Fruit fly (Drosophila melanogaster) whole organism, wandering third instar larva: Measurements from ENCODE around the gene CG17570.

Source experiments
- Abd-B ChIP-seq: fragments of >200 bp; optimal IDR thresholded peaks from 2 replicates; lab custom pipeline; 2017; ENCODE audit warnings: missing biosample characterization, missing genetic modification characterization
- CG32264 ChIP-seq: fragments of 200-800 bp; sonication (Bioruptor generic); optimal IDR thresholded peaks from 2 replicates; lab custom pipeline; 2016; ENCODE audit warnings: missing biosample characterization, missing genetic modification characterization
- CG9705 ChIP-seq: fragments of 200-800 bp; sonication (Bioruptor generic); optimal IDR thresholded peaks from 2 replicates; lab custom pipeline; 2018; ENCODE audit warnings: missing biosample characterization, mild to moderate bottlenecking, missing genetic modification characterization
- CrebA ChIP-seq: fragments of 200-800 bp; sonication (Bioruptor generic); optimal IDR thresholded peaks from 2 replicates; lab custom pipeline; 2016; ENCODE audit warnings: missing biosample characterization, mild to moderate bottlenecking, missing genetic modification characterization, borderline replicate concordance
- Dfd ChIP-seq: fragments of >200 bp; optimal IDR thresholded peaks from 2 replicates; lab custom pipeline; 2017; ENCODE audit warnings: missing biosample characterization, missing genetic modification characterization
- Dif ChIP-seq: fragments of 200-275, 200-300 bp; sonication (Bioruptor generic); optimal IDR thresholded peaks from 2 replicates; lab custom pipeline; 2018; ENCODE audit warnings: missing biosample characterization, missing genetic modification characterization; ENCODE audit not compliant: partially characterized antibody
- GATAd ChIP-seq: sonication (Bioruptor generic); optimal IDR thresholded peaks from 2 replicates; lab custom pipeline; 2016; ENCODE audit warnings: missing biosample characterization, missing genetic modification characterization
- HLH106 ChIP-seq: fragments of 200-800 bp; optimal IDR thresholded peaks from 3 replicates; lab custom pipeline; 2019; ENCODE audit warnings: missing biosample characterization, mild to moderate bottlenecking, missing genetic modification characterization, moderate library complexity
- Hnf4 ChIP-seq: fragments of 200-800 bp; sonication (Bioruptor generic); optimal IDR thresholded peaks from 2 replicates; lab custom pipeline; 2016; ENCODE audit warnings: missing biosample characterization, mild to moderate bottlenecking, missing genetic modification characterization
- Hr78 ChIP-seq: fragments of >200 bp; optimal IDR thresholded peaks from 2 replicates; lab custom pipeline; 2017; ENCODE audit warnings: missing biosample characterization, missing genetic modification characterization
- Hr83 ChIP-seq: fragments of 200-300 bp; sonication (Bioruptor generic); optimal IDR thresholded peaks from 2 replicates; lab custom pipeline; 2016; ENCODE audit warnings: missing biosample characterization, mild to moderate bottlenecking, missing genetic modification characterization, moderate library complexity; ENCODE audit not compliant: poor library complexity, severe bottlenecking
- Jra ChIP-seq: sonication (Bioruptor generic); optimal IDR thresholded peaks from 2 replicates; lab custom pipeline; 2016; ENCODE audit warnings: missing biosample characterization, missing genetic modification characterization
- Mio ChIP-seq: sonication (Bioruptor generic); optimal IDR thresholded peaks from 2 replicates; lab custom pipeline; 2016; ENCODE audit warnings: missing biosample characterization, missing genetic modification characterization
- Myc ChIP-seq: fragments of >200 bp; optimal IDR thresholded peaks from 2 replicates; lab custom pipeline; 2017
- N ChIP-seq: fragments of >200 bp; optimal IDR thresholded peaks from 2 replicates; lab custom pipeline; 2018; ENCODE audit warnings: missing biosample characterization, missing external identifiers, missing genetic modification characterization
- OdsH ChIP-seq: fragments of 200-800 bp; sonication (Bioruptor generic); optimal IDR thresholded peaks from 2 replicates; lab custom pipeline; 2016; ENCODE audit warnings: missing biosample characterization, mild to moderate bottlenecking, missing genetic modification characterization
- Rel ChIP-seq, 2 experiments: fragments of 200-800 bp; sonication (Bioruptor generic) in 1 of 2; optimal IDR thresholded peaks; 2 replicates in 1 of 2; 3 replicates in 1 of 2; lab custom pipeline; 2016 to 2019; ENCODE audit warnings: mild to moderate bottlenecking in 2 of 2, missing biosample characterization in 2 of 2, missing genetic modification characterization in 2 of 2, moderate library complexity in 1 of 2
- Sp1 ChIP-seq: fragments of 200-800 bp; sonication (Bioruptor generic); optimal IDR thresholded peaks from 3 replicates; lab custom pipeline; 2019; ENCODE audit warnings: missing biosample characterization, mild to moderate bottlenecking, missing genetic modification characterization, moderate library complexity
- Vsx2 ChIP-seq: fragments of 200-300, 225-300 bp; sonication (Bioruptor generic); optimal IDR thresholded peaks from 2 replicates; lab custom pipeline; 2018; ENCODE audit warnings: missing biosample characterization, missing genetic modification characterization; ENCODE audit not compliant: partially characterized antibody
- br ChIP-seq: fragments of 200-800 bp; sonication (Bioruptor generic); optimal IDR thresholded peaks from 2 replicates; lab custom pipeline; 2016; ENCODE audit warnings: missing biosample characterization, missing genetic modification characterization
- brk ChIP-seq: fragments of 200-800 bp; sonication (Bioruptor generic); optimal IDR thresholded peaks from 2 replicates; lab custom pipeline; 2016; ENCODE audit warnings: missing biosample characterization, mild to moderate bottlenecking, missing genetic modification characterization
- dl ChIP-seq, 2 experiments: fragments of 175-275, 200-275 bp in 1 of 2; fragments of 200-275 bp in 1 of 2; sonication (Bioruptor generic); optimal IDR thresholded peaks; lab custom pipeline; 2018; ENCODE audit warnings: mild to moderate bottlenecking in 2 of 2, missing biosample characterization in 2 of 2, missing genetic modification characterization in 2 of 2, moderate library complexity in 2 of 2; ENCODE audit not compliant: partially characterized antibody in 2 of 2, insufficient read depth in 1 of 2
- dmrt93B ChIP-seq: fragments of 200-800 bp; sonication (Bioruptor generic); optimal IDR thresholded peaks from 2 replicates; lab custom pipeline; 2018; ENCODE audit warnings: missing biosample characterization, mild to moderate bottlenecking, missing genetic modification characterization
- dsf ChIP-seq: sonication (Bioruptor generic); optimal IDR thresholded peaks from 2 replicates; lab custom pipeline; 2016; ENCODE audit warnings: missing biosample characterization, missing genetic modification characterization, borderline replicate concordance
- ey ChIP-seq: fragments of 200-800 bp; sonication (Bioruptor generic); optimal IDR thresholded peaks from 2 replicates; lab custom pipeline; 2016; ENCODE audit warnings: missing biosample characterization, missing genetic modification characterization
- foxo ChIP-seq, 2 experiments: fragments of 200-800 bp; sonication (Bioruptor generic); optimal IDR thresholded peaks; 2 replicates in 1 of 2; 3 replicates in 1 of 2; lab custom pipeline; 2016 to 2017; ENCODE audit warnings: missing biosample characterization in 2 of 2, missing genetic modification characterization in 2 of 2
- fru ChIP-seq: fragments of 200-800 bp; sonication (Bioruptor generic); optimal IDR thresholded peaks from 3 replicates; lab custom pipeline; 2016; ENCODE audit warnings: missing biosample characterization, mild to moderate bottlenecking, missing genetic modification characterization
- h ChIP-seq: fragments of 200-800 bp; sonication (Bioruptor generic); optimal IDR thresholded peaks from 3 replicates; lab custom pipeline; 2016; ENCODE audit warnings: missing biosample characterization, mild to moderate bottlenecking, missing genetic modification characterization
- jim ChIP-seq: fragments of 175-275, 200-325 bp; sonication (Bioruptor generic); optimal IDR thresholded peaks from 2 replicates; lab custom pipeline; 2016; ENCODE audit warnings: missing biosample characterization, mild to moderate bottlenecking, missing genetic modification characterization
- lola ChIP-seq: fragments of >200 bp; optimal IDR thresholded peaks from 2 replicates; lab custom pipeline; 2017; ENCODE audit warnings: missing biosample characterization, missing genetic modification characterization
- pan ChIP-seq: fragments of >200 bp; optimal IDR thresholded peaks from 2 replicates; lab custom pipeline; 2017
- psq ChIP-seq: fragments of 200-800 bp; sonication (Bioruptor generic); optimal IDR thresholded peaks from 3 replicates; lab custom pipeline; 2017; ENCODE audit warnings: missing biosample characterization, mild to moderate bottlenecking, missing genetic modification characterization, moderate library complexity
- rgr ChIP-seq: fragments of 200-800 bp; sonication (Bioruptor generic); optimal IDR thresholded peaks from 3 replicates; lab custom pipeline; 2016; ENCODE audit warnings: missing biosample characterization, mild to moderate bottlenecking, missing genetic modification characterization
- sage ChIP-seq: fragments of 200-800 bp; sonication (Bioruptor generic); optimal IDR thresholded peaks from 2 replicates; lab custom pipeline; 2016; ENCODE audit warnings: missing biosample characterization, mild to moderate bottlenecking, missing genetic modification characterization
- sv ChIP-seq: fragments of 200-800 bp; sonication (Bioruptor generic); optimal IDR thresholded peaks from 3 replicates; lab custom pipeline; 2016; ENCODE audit warnings: missing biosample characterization, missing genetic modification characterization
- tai ChIP-seq: sonication (Bioruptor generic); optimal IDR thresholded peaks from 2 replicates; lab custom pipeline; 2016; ENCODE audit warnings: missing biosample characterization, missing genetic modification characterization
- usp ChIP-seq: fragments of >200 bp; optimal IDR thresholded peaks from 2 replicates; lab custom pipeline; 2017; ENCODE audit warnings: missing biosample characterization, missing genetic modification characterization
- woc ChIP-seq: sonication (Bioruptor generic); optimal IDR thresholded peaks from 2 replicates; lab custom pipeline; 2016; ENCODE audit warnings: missing biosample characterization, mild to moderate bottlenecking, missing genetic modification characterization

Gene CG17570

dm6 chr2L:20293940-20294339, 29.7 kb upstream of the CG17570 start:
- TF ChIP-seq br (GFP tag; lab: Kevin White, UChicago) (no peak), Myc (peak; percentile 10)

dm6 chr2L:20290665-20291064, 26.4 kb upstream of the CG17570 start:
- TF ChIP-seq Myc (peak; percentile 59), N (GFP tag; lab: Kevin White, UChicago) (peak; percentile 71), Abd-B (GFP tag; lab: Kevin White, UChicago) (peak; percentile 1), sage (GFP tag; lab: Kevin White, UChicago) (no peak), ey (GFP tag; lab: Kevin White, UChicago) (no peak)

- TF ChIP-seq lola (GFP tag; lab: Kevin White, UChicago) (no peak), Hr83 (GFP tag; lab: Kevin White, UChicago) (no peak), Rel (GFP tag; optimal IDR thresholded peaks at IDR 0.05; lab: Kevin White, UChicago) (no peak), Rel (tag; optimal IDR thresholded peaks at IDR 0.05; lab: Kevin White, UChicago) (no peak), psq (GFP tag; lab: Kevin White, UChicago) (no peak), CrebA (GFP tag; lab: Kevin White, UChicago) (no peak), fru (no peak), GATAd (GFP tag; lab: Kevin White, UChicago) (no peak), br (GFP tag; lab: Kevin White, UChicago) (peak; percentile 48), Jra (no peak), pan (no peak), Sp1 (GFP tag; lab: Kevin White, UChicago) (peak; percentile 52), dsf (GFP tag; lab: Kevin White, UChicago) (no peak), ey (GFP tag; lab: Kevin White, UChicago) (no peak), Dif (GFP tag; lab: Kevin White, UChicago) (no peak), rgr (peak; percentile 69), foxo (GFP tag; optimal IDR thresholded peaks at IDR 0.05; lab: Kevin White, UChicago) (peak in 1 of 2 experiments; percentile 21), HLH106 (tag; lab: Kevin White, UChicago) (peak; percentile 37), sv (no peak), Dfd (GFP tag; lab: Kevin White, UChicago) (no peak), woc (GFP tag; lab: Kevin White, UChicago) (no peak), Myc (no peak), tai (GFP tag; lab: Kevin White, UChicago) (peak; percentile 36), brk (GFP tag; lab: Kevin White, UChicago) (no peak), dl (GFP tag; optimal IDR thresholded peaks at IDR 0.05; lab: Kevin White, UChicago; ENCODE audit: insufficient read depth in 1 of 2, partially characterized antibody in 2 of 2) (no peak), CG9705 (GFP tag; lab: Kevin White, UChicago) (peak; percentile 56), CG32264 (GFP tag; lab: Kevin White, UChicago) (no peak), Abd-B (GFP tag; lab: Kevin White, UChicago) (no peak), h (GFP tag; lab: Kevin White, UChicago) (no peak), sage (GFP tag; lab: Kevin White, UChicago) (no peak), Vsx2 (GFP tag; lab: Kevin White, UChicago) (no peak), dmrt93B (GFP tag; lab: Kevin White, UChicago) (peak; percentile 29), Mio (peak; percentile 1), Hr78 (GFP tag; lab: Kevin White, UChicago) (no peak)
Measured at dm6 chr2L:20287189-20287588, 23.0 kb upstream of the CG17570 start.

- TF ChIP-seq psq (GFP tag; lab: Kevin White, UChicago) (peak; percentile 22), sv (peak; percentile 60), dmrt93B (GFP tag; lab: Kevin White, UChicago) (peak; percentile 12), Sp1 (GFP tag; lab: Kevin White, UChicago) (peak; percentile 25), Jra (no peak), Dif (GFP tag; lab: Kevin White, UChicago) (no peak), jim (GFP tag; lab: Kevin White, UChicago) (no peak), rgr (peak; percentile 5), h (GFP tag; lab: Kevin White, UChicago) (peak; percentile 66), ey (GFP tag; lab: Kevin White, UChicago) (peak; percentile 42), lola (GFP tag; lab: Kevin White, UChicago) (no peak), Vsx2 (GFP tag; lab: Kevin White, UChicago) (no peak), Mio (no peak), OdsH (peak; percentile 64), Hr83 (GFP tag; lab: Kevin White, UChicago) (no peak), tai (GFP tag; lab: Kevin White, UChicago) (no peak), CG32264 (GFP tag; lab: Kevin White, UChicago) (no peak), dsf (GFP tag; lab: Kevin White, UChicago) (no peak), Dfd (GFP tag; lab: Kevin White, UChicago) (no peak), GATAd (GFP tag; lab: Kevin White, UChicago) (no peak), usp (GFP tag; lab: Kevin White, UChicago) (no peak), CG9705 (GFP tag; lab: Kevin White, UChicago) (no peak), fru (peak; percentile 47), brk (GFP tag; lab: Kevin White, UChicago) (peak; percentile 19), CrebA (GFP tag; lab: Kevin White, UChicago) (no peak), N (GFP tag; lab: Kevin White, UChicago) (no peak), br (GFP tag; lab: Kevin White, UChicago) (peak; percentile 50), Hr78 (GFP tag; lab: Kevin White, UChicago) (no peak), dl (GFP tag; optimal IDR thresholded peaks at IDR 0.05; lab: Kevin White, UChicago; ENCODE audit: insufficient read depth in 1 of 2, partially characterized antibody in 2 of 2) (no peak), Hnf4 (peak; percentile 31), foxo (GFP tag; optimal IDR thresholded peaks at IDR 0.05; lab: Kevin White, UChicago) (peak in 1 of 2 experiments; percentile 63), Rel (GFP tag; optimal IDR thresholded peaks at IDR 0.05; lab: Kevin White, UChicago) (no peak), Rel (tag; optimal IDR thresholded peaks at IDR 0.05; lab: Kevin White, UChicago) (no peak)
Measured at dm6 chr2L:20267181-20267580, 3.0 kb upstream of the CG17570 start.
